Fruit fly (Drosophila melanogaster) Kc167 (cell line): Measurements from ENCODE around the gene CG3335.

Experiments used
- Sin3A ChIP-seq: fragments of >200 bp; optimal IDR thresholded peaks from 2 replicates; lab custom pipeline; 2018; ENCODE audit warnings: missing external identifiers
- h ChIP-seq: fragments of >200 bp; optimal IDR thresholded peaks from 3 replicates; lab custom pipeline; 2018; ENCODE audit warnings: missing external identifiers
- insv ChIP-seq: fragments of >200 bp; optimal IDR thresholded peaks from 3 replicates; lab custom pipeline; 2018; ENCODE audit warnings: missing external identifiers
- ttk ChIP-seq: sonication (Bioruptor generic); optimal IDR thresholded peaks from 2 replicates; lab custom pipeline; 2017; ENCODE audit warnings: missing external identifiers

- no peak for TF ChIP-seq Sin3A (lab: Kevin White, UChicago)
- TF ChIP-seq insv (lab: Kevin White, UChicago), result no peak
- TF ChIP-seq ttk, result no peak
- no peak for TF ChIP-seq h (lab: Kevin White, UChicago)
Measured at dm6 chr3L:9614589-9615442, 9.2 kb upstream of the CG3335 start, which contains the start of gene LanB2.
